Worm (Caenorhabditis elegans) whole organism, young adult: ENCODE data around the gene rcs-1.

Experiments used
- C06A6.2 ChIP-seq: fragments of 200-800 bp; sonication (Bioruptor generic); conservative IDR thresholded peaks from 2 replicates; pipeline ENCODE4 v1.3.6; 2022; ENCODE audit warnings: missing genetic modification characterization, missing compliant biosample characterization
- F10E7.11 ChIP-seq: sonication (generic microtip); optimal IDR thresholded peaks from 2 replicates; lab custom pipeline; 2017; ENCODE audit warnings: mild to moderate bottlenecking, missing genetic modification characterization, moderate library complexity, missing compliant biosample characterization
- F33H1.4 ChIP-seq: fragments of 200-800 bp; sonication (Bioruptor generic); IDR thresholded peaks from 2 replicates; pipeline ENCODE4 v1.3.6; 2022; ENCODE audit warnings: missing genetic modification reagents, missing genetic modification characterization, missing compliant biosample characterization
- T07F8.4 ChIP-seq: sonication (generic microtip); optimal IDR thresholded peaks from 2 replicates; lab custom pipeline; 2016; ENCODE audit warnings: mild to moderate bottlenecking, missing genetic modification characterization, moderate library complexity, missing compliant biosample characterization
- Y53G8AR.9 ChIP-seq: fragments of 200-800 bp; sonication (Bioruptor generic); conservative IDR thresholded peaks from 2 replicates; pipeline ENCODE4 v1.3.6; 2022; ENCODE audit warnings: missing genetic modification reagents, missing genetic modification characterization, missing compliant biosample characterization
- Y95B8A.8 ChIP-seq: fragments of 200-800 bp; sonication (Bioruptor generic); IDR thresholded peaks from 2 replicates; pipeline ENCODE4 v1.3.6; 2022; ENCODE audit warnings: missing genetic modification reagents, missing genetic modification characterization, missing compliant biosample characterization
- ZK185.1 ChIP-seq: sonication (generic microtip); optimal IDR thresholded peaks from 2 replicates; lab custom pipeline; 2016; ENCODE audit warnings: mild to moderate bottlenecking, missing genetic modification characterization, missing compliant biosample characterization; ENCODE audit not compliant: poor library complexity, severe bottlenecking
- aptf-2 ChIP-seq: fragments of 200-800 bp; sonication (Bioruptor generic); conservative IDR thresholded peaks from 2 replicates; pipeline ENCODE4 v1.3.6; 2022; ENCODE audit warnings: missing genetic modification reagents, missing genetic modification characterization, missing compliant biosample characterization
- aptf-3 ChIP-seq: fragments of 200-800 bp; sonication (Bioruptor generic); IDR thresholded peaks from 2 replicates; pipeline ENCODE4 v1.3.6; 2022; ENCODE audit warnings: missing genetic modification characterization, missing compliant biosample characterization
- athp-1 ChIP-seq: sonication (generic microtip); optimal IDR thresholded peaks from 2 replicates; lab custom pipeline; 2017; ENCODE audit warnings: mild to moderate bottlenecking, missing genetic modification characterization, missing compliant biosample characterization
- bed-1 ChIP-seq: fragments of 200-800 bp; sonication (Bioruptor generic); IDR thresholded peaks from 2 replicates; pipeline ENCODE4 v1.3.6; 2022; ENCODE audit warnings: missing genetic modification reagents, missing genetic modification characterization, missing compliant biosample characterization
- ceh-27 ChIP-seq: fragments of 200-800 bp; sonication (Bioruptor generic); optimal IDR thresholded peaks from 2 replicates; lab custom pipeline; 2018; ENCODE audit warnings: mild to moderate bottlenecking, missing genetic modification characterization, moderate library complexity, missing compliant biosample characterization
- dox-1 ChIP-seq: fragments of 200-800 bp; sonication (Bioruptor generic); IDR thresholded peaks from 2 replicates; pipeline ENCODE4 v1.3.6; 2022; ENCODE audit warnings: missing genetic modification reagents, missing genetic modification characterization, missing compliant biosample characterization
- dpff-1 ChIP-seq: sonication (generic microtip); optimal IDR thresholded peaks from 2 replicates; lab custom pipeline; 2017; ENCODE audit warnings: mild to moderate bottlenecking, missing genetic modification characterization, missing compliant biosample characterization
- egrh-3 ChIP-seq: fragments of 200-800 bp; sonication (Bioruptor generic); IDR thresholded peaks from 2 replicates; pipeline ENCODE4 v1.3.6; 2022; ENCODE audit warnings: missing genetic modification reagents, missing genetic modification characterization, missing compliant biosample characterization
- ekl-4 ChIP-seq: fragments of 200-800 bp; sonication (Bioruptor generic); IDR thresholded peaks from 2 replicates; pipeline ENCODE4 v1.3.6; 2022; ENCODE audit warnings: missing genetic modification reagents, missing genetic modification characterization, missing compliant biosample characterization
- ets-4 ChIP-seq: fragments of 200-800 bp; sonication (Bioruptor generic); optimal IDR thresholded peaks from 2 replicates; lab custom pipeline; 2018; ENCODE audit warnings: mild to moderate bottlenecking, missing genetic modification characterization, missing compliant biosample characterization
- hmg-1.2 ChIP-seq: fragments of 200-800 bp; sonication (Bioruptor generic); IDR thresholded peaks from 2 replicates; pipeline ENCODE4 v1.3.6; 2022; ENCODE audit warnings: missing genetic modification reagents, missing genetic modification characterization, missing compliant biosample characterization
- hrde-1 ChIP-seq: sonication (generic microtip); optimal IDR thresholded peaks from 2 replicates; lab custom pipeline; 2016; ENCODE audit warnings: missing genetic modification characterization, mild to moderate bottlenecking, missing compliant biosample characterization, moderate library complexity, missing genotype, missing genetic modification reagents, borderline replicate concordance
- let-526 ChIP-seq: fragments of 200-800 bp; sonication (Bioruptor generic); IDR thresholded peaks from 2 replicates; pipeline ENCODE4 v1.3.6; 2022; ENCODE audit warnings: missing genetic modification reagents, missing genetic modification characterization, missing compliant biosample characterization
- lir-1 ChIP-seq: fragments of 200-800 bp; sonication (Bioruptor generic); conservative IDR thresholded peaks from 2 replicates; pipeline ENCODE4 v1.3.6; 2022; ENCODE audit warnings: missing genetic modification reagents, missing genetic modification characterization, missing compliant biosample characterization
- lsl-1 ChIP-seq: fragments of 200-800 bp; sonication (Bioruptor generic); optimal IDR thresholded peaks from 2 replicates; lab custom pipeline; 2018; ENCODE audit warnings: mild to moderate bottlenecking, missing genetic modification characterization, moderate library complexity, missing compliant biosample characterization
- madf-3 ChIP-seq: fragments of 200-800 bp; sonication (Bioruptor generic); IDR thresholded peaks from 2 replicates; pipeline ENCODE4 v1.3.6; 2022; ENCODE audit warnings: missing genetic modification reagents, missing genetic modification characterization, missing compliant biosample characterization
- mcd-1 ChIP-seq: fragments of 200-800 bp; sonication (Bioruptor generic); IDR thresholded peaks from 2 replicates; pipeline ENCODE4 v1.3.6; 2022; ENCODE audit warnings: missing genetic modification reagents, missing genetic modification characterization, missing compliant biosample characterization
- nhr-120 ChIP-seq: fragments of 200-800 bp; sonication (Bioruptor generic); IDR thresholded peaks from 2 replicates; pipeline ENCODE4 v1.3.6; 2022; ENCODE audit warnings: missing genetic modification characterization, missing compliant biosample characterization
- nhr-179 ChIP-seq: sonication (generic microtip); optimal IDR thresholded peaks from 2 replicates; lab custom pipeline; 2016; ENCODE audit warnings: mild to moderate bottlenecking, missing genetic modification characterization, missing compliant biosample characterization
- nhr-80 ChIP-seq: sonication (generic microtip); optimal IDR thresholded peaks from 2 replicates; lab custom pipeline; 2016; ENCODE audit warnings: missing genetic modification characterization, missing compliant biosample characterization
- snpc-4 ChIP-seq, 5 experiments: fragments of 150-350 bp in 1 of 5; sonication (generic microtip) in 4 of 5; optimal IDR thresholded peaks; 2 replicates each; lab custom pipeline; 2014 to 2018; ENCODE audit warnings: missing genetic modification characterization in 5 of 5, missing biosample characterization in 3 of 5, antibody characterized with exemption in 2 of 5, mild to moderate bottlenecking in 2 of 5, missing compliant biosample characterization in 2 of 5, missing genotype in 2 of 5, moderate library complexity in 2 of 5, missing genetic modification reagents in 1 of 5
- unc-62 ChIP-seq: fragments of 150-350 bp; optimal IDR thresholded peaks from 2 replicates; lab custom pipeline; 2014; ENCODE audit warnings: missing biosample characterization, missing genetic modification reagents, missing genetic modification characterization
- ztf-26 ChIP-seq: sonication (generic microtip); optimal IDR thresholded peaks from 2 replicates; lab custom pipeline; 2017; ENCODE audit warnings: missing genetic modification characterization, missing compliant biosample characterization
- ztf-6 ChIP-seq: fragments of 200-800 bp; sonication (Bioruptor generic); IDR thresholded peaks from 2 replicates; pipeline ENCODE4 v1.3.6; 2022; ENCODE audit warnings: missing genetic modification reagents, missing genetic modification characterization, missing compliant biosample characterization

rcs-1 gene

DNA sequence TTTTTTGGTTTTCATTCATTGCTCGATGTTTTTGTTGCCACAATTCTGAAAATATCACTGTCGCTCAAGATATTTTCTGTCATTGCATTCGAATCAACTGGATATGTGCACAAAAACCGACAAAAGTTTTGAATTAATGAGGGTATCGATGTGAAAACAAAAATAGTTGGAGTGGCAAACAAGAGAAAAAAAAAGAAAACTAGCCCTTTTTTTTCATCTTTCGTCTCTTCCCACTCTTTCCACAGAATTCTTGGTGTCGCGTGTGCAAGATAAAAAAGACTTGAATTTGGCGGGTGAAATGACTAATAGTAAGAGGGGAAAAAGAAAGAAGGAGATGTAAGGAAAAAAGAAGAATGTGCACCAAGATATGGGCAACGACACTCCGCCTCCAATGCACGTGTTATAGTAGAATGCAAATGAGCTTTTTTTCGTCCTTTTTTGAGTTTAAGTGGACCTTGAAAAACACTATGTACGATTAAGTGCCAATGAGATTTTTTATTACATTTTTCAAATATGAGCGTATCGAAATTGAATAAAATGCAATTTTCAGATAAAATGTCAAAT lies 40.9 kb upstream of the rcs-1 start, which contains the start of the genes ubc-22 and ubc-21:
Gene ubc-22 (minus strand): TSS at position 51 of the 564 bp plus-strand sequence.
Gene ubc-21 (plus strand): TSS at position 514 of the 564 bp plus-strand sequence.
- no peak for TF ChIP-seq egrh-3
- TF ChIP-seq Y95B8A.8 (GFP tag; lab: Robert Waterston, UW): no peak
- TF ChIP-seq let-526: no peak
- TF ChIP-seq nhr-120 (GFP tag; lab: Robert Waterston, UW): no peak
- no peak for TF ChIP-seq Y53G8AR.9

DNA sequence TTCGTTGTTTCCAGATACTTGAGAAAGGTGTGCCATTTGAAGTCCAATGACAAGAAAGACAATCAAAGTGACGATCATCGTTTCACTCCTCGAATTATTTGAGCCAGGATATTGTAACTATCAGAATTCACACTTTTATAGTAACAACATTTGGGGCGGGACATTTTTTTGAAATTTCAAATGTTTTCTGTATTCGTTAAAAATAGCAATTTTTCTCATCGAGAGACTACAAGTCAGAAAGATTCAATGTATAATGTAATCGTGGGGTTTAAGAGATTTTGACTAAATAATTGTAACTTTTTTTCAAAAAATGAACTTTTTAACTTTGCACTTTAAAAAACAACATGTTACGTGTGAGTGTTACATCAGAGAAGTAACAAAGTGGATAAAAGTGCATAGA lies 38.2 kb upstream of the rcs-1 start, which contains the start of gene ins-9:
Gene ins-9 (minus strand): TSS at position 101 of the 400 bp plus-strand sequence.
- TF ChIP-seq ekl-4 (GFP tag; lab: Robert Waterston, UW) (no peak), T07F8.4 (no peak), ztf-6 (GFP tag; lab: Robert Waterston, UW) (no peak), unc-62 (GFP tag; lab: Kevin White, UChicago) (no peak), bed-1 (GFP tag; lab: Robert Waterston, UW) (no peak), aptf-2 (GFP tag; lab: Robert Waterston, UW) (no peak), lsl-1 (GFP tag; lab: Kevin White, UChicago) (no peak), F10E7.11 (tag; lab: Kevin White, UChicago) (no peak), F33H1.4 (GFP tag; lab: Robert Waterston, UW) (no peak), mcd-1 (GFP tag; lab: Robert Waterston, UW) (no peak), C06A6.2 (no peak), ceh-27 (GFP tag; lab: Kevin White, UChicago) (no peak)

DNA sequence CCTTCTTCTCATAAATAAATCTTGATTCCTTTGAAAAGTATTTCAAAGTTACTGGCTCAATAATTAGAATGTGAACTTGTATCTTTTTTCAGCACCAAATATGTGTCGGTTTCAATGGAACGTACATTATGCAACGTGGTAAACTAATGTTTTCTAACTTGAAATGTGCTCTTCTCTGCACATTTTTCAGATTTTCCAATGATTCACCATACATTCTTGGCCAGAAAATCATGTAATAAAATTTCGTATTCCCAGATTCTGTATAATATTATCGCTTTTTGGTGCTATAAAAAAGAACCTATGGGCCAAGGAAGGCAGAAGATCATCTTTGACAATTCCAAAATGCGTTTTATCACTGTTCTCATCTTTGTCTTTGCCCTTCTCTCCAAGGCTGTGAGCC lies 32.6 kb upstream of the rcs-1 start, which contains the start of gene C06E2.9:
Gene C06E2.9 (plus strand): TSS at position 301 of the 400 bp plus-strand sequence.
- TF ChIP-seq lir-1 (GFP tag; lab: Robert Waterston, UW): no peak

DNA sequence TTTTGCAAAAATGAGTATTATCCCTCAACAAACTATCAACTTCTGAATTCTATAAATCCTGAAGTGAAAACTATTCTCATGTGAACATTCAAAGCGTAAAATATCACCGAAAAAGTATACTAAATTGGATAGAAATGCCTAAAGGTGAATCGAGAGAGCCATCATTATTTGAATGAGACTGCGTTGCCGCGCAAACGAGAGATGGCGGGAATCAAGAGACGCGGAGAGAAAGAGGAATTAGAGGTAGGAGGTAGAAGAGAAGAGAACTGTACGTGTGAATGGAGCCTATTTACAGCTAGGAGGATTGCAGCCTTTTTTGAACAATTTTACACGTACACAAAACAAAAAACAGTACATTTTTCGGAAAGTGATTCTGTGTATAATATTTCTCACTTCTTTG lies 31.2 kb upstream of the rcs-1 start:
- no peak for TF ChIP-seq dpff-1 (tag; lab: Kevin White, UChicago)
- no peak for TF ChIP-seq dox-1
- TF ChIP-seq hmg-1.2: no peak
- no peak for TF ChIP-seq nhr-80 (tag; lab: Kevin White, UChicago)
- TF ChIP-seq, all 124 proteins: peak for 0

DNA sequence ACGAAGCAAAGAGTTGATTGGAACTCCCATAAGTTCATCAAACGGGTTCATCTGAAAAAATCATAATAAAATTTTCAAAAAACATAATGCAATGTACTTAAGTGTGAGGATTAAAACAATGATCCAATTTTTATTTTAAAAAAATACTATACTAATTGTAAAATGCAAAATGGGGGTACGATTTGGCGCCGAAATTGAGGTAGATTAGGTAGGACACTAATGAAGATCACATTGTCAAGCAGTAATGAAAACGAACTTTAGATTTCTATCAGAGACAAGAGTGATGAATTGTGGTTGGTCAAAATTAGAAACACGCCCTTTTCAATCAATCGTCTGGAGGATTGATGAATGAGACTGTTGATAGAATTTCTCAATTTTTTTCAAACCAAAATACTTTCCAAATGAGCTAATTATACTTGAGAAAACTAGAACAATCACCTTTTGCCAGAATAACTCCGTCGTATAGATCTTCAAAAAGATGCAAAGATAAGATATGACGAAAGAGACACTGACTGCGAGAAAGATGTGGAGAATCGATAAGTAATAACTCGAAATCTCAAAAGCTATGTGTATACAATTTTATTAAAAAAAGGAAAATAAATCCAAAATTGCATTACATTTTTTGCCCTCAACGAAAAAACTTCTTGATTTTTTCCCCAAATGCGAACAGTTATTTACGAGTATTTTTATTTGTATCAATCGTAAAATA lies 29.7 kb upstream of the rcs-1 start, which contains the start of gene C06E2.5:
Gene C06E2.5 (minus strand): TSS at position 51 of the 709 bp plus-strand sequence.
- TF ChIP-seq snpc-4 (GFP tag; optimal IDR thresholded peaks at IDR 0.05; lab: Kevin White, UChicago) (no peak), snpc-4 (tag; optimal IDR thresholded peaks at IDR 0.05; lab: Kevin White, UChicago) (no peak), hrde-1 (tag; lab: Kevin White, UChicago) (no peak)

DNA sequence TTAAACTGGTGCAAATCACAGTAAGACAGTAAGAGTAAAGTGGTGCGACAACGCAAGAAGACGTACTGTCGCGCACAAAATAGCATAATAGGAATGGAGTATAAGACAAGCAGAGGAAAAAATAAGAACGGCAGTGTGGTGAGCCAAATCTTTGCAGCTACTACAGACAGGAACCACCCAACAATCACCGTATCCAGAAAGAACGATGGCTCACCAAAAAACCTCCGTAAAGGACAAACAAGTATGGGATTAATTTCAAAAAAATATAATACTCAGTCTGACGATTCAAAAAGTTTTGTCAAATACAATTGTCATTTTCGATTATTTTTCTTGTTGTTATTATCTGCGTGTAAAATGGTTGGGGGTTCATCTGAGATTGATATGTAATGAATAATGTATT lies 26.1 kb upstream of the rcs-1 start:
- no peak for TF ChIP-seq ztf-26 (tag; lab: Kevin White, UChicago)

DNA sequence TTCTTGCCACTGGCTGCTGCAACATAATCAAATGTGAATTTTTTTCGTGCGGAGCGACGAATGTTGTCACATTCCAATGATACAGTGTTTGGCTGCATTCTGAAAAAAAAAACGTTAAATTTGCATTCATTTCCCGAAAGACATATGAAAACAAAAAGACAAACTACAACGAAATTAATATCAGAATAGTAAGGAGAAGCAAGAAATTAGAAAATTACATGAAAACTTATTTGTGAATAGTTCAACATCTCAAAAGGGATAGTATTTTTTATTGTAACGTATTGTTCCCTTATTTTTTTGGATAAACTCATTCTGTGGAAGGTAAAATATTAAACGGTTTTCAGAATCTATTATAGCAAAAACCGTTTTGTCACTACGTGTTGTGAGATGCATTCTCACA lies 25.2 kb upstream of the rcs-1 start, which contains the start of gene sprp-4:
Gene sprp-4 (minus strand): TSS at position 101 of the 400 bp plus-strand sequence.
- TF ChIP-seq nhr-179 (tag; lab: Kevin White, UChicago) (no peak), madf-3 (GFP tag; lab: Robert Waterston, UW) (no peak), nhr-120 (GFP tag; lab: Robert Waterston, UW) (no peak), athp-1 (tag; lab: Kevin White, UChicago) (no peak), ZK185.1 (no peak), egrh-3 (no peak), aptf-3 (no peak), ets-4 (GFP tag; lab: Kevin White, UChicago) (no peak), ceh-27 (GFP tag; lab: Kevin White, UChicago) (no peak), unc-62 (GFP tag; lab: Kevin White, UChicago) (no peak)
- TF ChIP-seq, all 124 proteins: peak for 0
